Fruit fly (Drosophila melanogaster) whole organism, wandering third instar larva: Measurements from ENCODE around the gene CG17726.

Source experiments
- CG32264 ChIP-seq: fragments of 200-800 bp; sonication (Bioruptor generic); optimal IDR thresholded peaks from 2 replicates; lab custom pipeline; 2016; ENCODE audit warnings: missing biosample characterization, missing genetic modification characterization
- lola ChIP-seq: fragments of >200 bp; optimal IDR thresholded peaks from 2 replicates; lab custom pipeline; 2017; ENCODE audit warnings: missing biosample characterization, missing genetic modification characterization
- usp ChIP-seq: fragments of >200 bp; optimal IDR thresholded peaks from 2 replicates; lab custom pipeline; 2017; ENCODE audit warnings: missing biosample characterization, missing genetic modification characterization

DNA sequence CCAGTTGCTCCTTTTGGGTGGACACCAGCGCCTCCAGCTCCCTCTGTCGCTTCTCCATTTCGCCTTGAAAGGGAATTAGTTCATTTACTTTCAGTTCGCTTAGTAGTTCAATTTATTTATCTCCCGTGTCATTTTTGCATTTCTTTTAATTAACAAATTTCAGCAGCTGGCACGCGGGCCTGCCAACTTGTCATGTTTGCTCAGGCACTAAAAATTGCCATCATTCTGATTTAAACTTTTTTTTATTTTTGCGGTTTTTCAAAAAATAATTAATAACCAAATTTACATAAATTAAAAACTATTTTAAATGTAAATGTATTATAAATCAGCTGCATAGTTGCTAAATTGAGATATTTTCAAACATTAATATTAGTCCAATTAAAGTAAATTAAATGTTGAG lies 3.8 kb downstream of the CG17726 start, which contains the start of gene GCC88:
- TF ChIP-seq CG32264 (GFP tag; lab: Kevin White, UChicago) (no peak), usp (no peak), lola (GFP tag; lab: Kevin White, UChicago) (no peak)
